Worm (Caenorhabditis elegans): ENCODE results near the gene C50D2.6.

ce11 chrII:41914-42313 is 42.3 kb upstream of the C50D2.6 start, which contains the start of gene F23F1.10:
- TF ChIP-seq ceh-82 (tag; optimal IDR thresholded peaks at IDR 0.05) (no peak), nhr-11 (tag; optimal IDR thresholded peaks at IDR 0.05) (no peak), nhr-76 (tag; optimal IDR thresholded peaks at IDR 0.05) (no peak), mdl-1 (tag; optimal IDR thresholded peaks at IDR 0.05) (no peak), pha-4 (tag; optimal IDR thresholded peaks at IDR 0.05) (no peak), ztf-4 (tag; optimal IDR thresholded peaks at IDR 0.05) (no peak), lin-15B (tag; optimal IDR thresholded peaks at IDR 0.05) (no peak), fkh-10 (GFP tag; optimal IDR thresholded peaks at IDR 0.05) (no peak)

All from whole organism, L3 larva.